Worm (Caenorhabditis elegans) whole organism, early embryonic: ENCODE data around the gene Y50E8A.5.

Experiments
- B0310.2 ChIP-seq: sonication (generic microtip); optimal IDR thresholded peaks from 2 replicates; lab custom pipeline; 2016; ENCODE audit warnings: mild to moderate bottlenecking, missing genetic modification characterization, missing compliant biosample characterization
- aly-1 ChIP-seq: sonication (generic microtip); optimal IDR thresholded peaks from 2 replicates; lab custom pipeline; 2016; ENCODE audit warnings: missing genetic modification characterization, missing compliant biosample characterization
- ama-1 ChIP-seq: fragments of 150-350 bp; optimal IDR thresholded peaks from 2 replicates; lab custom pipeline; 2014
- ceh-13 ChIP-seq: fragments of 200-800 bp; sonication (Bioruptor generic); optimal IDR thresholded peaks from 2 replicates; lab custom pipeline; 2018; ENCODE audit warnings: mild to moderate bottlenecking, missing genetic modification characterization, missing compliant biosample characterization
- ceh-36 ChIP-seq: sonication (generic microtip); optimal IDR thresholded peaks from 2 replicates; lab custom pipeline; 2016; ENCODE audit warnings: missing genetic modification characterization, inconsistent platforms, missing compliant biosample characterization
- flt-1 ChIP-seq: fragments of 200-800 bp; sonication (Bioruptor generic); IDR thresholded peaks from 2 replicates; pipeline ENCODE4 v1.3.6; 2022; ENCODE audit warnings: missing genetic modification characterization, missing compliant biosample characterization
- hmbx-1 ChIP-seq: sonication (generic microtip); optimal IDR thresholded peaks from 2 replicates; lab custom pipeline; 2016; ENCODE audit warnings: mild to moderate bottlenecking, missing genetic modification characterization, missing compliant biosample characterization
- hmg-4 ChIP-seq: fragments of 200-800 bp; sonication (Bioruptor generic); optimal IDR thresholded peaks from 2 replicates; lab custom pipeline; 2018; ENCODE audit warnings: mild to moderate bottlenecking, missing genetic modification characterization, missing compliant biosample characterization
- sea-1 ChIP-seq: fragments of 200-800 bp; sonication (Bioruptor generic); conservative IDR thresholded peaks from 2 replicates; pipeline ENCODE4 v1.3.6; 2022; ENCODE audit warnings: missing genetic modification characterization, missing compliant biosample characterization
- tbx-11 ChIP-seq: fragments of 200-800 bp; sonication (Bioruptor generic); IDR thresholded peaks from 2 replicates; pipeline ENCODE4 v1.3.6; 2022; ENCODE audit warnings: missing genetic modification characterization, missing compliant biosample characterization
- tbx-37 ChIP-seq: fragments of 200-800 bp; sonication (Bioruptor generic); conservative IDR thresholded peaks from 2 replicates; pipeline ENCODE4 v1.3.6; 2022; ENCODE audit warnings: missing genetic modification reagents, missing genetic modification characterization, missing compliant biosample characterization
- tra-4 ChIP-seq: sonication (generic microtip); optimal IDR thresholded peaks from 2 replicates; lab custom pipeline; 2017; ENCODE audit warnings: missing genetic modification characterization, missing compliant biosample characterization

ce11 chrV:14784160-14784774 lies 47.5 kb upstream of the Y50E8A.5 start, which contains the start of gene Y50E8A.12:
- no peak for TF ChIP-seq sea-1
- no peak for TF ChIP-seq aly-1
- no peak for TF ChIP-seq ceh-36 (tag; lab: Kevin White, UChicago)
- TF ChIP-seq flt-1 (GFP tag; lab: Robert Waterston, UW), result no peak
- TF ChIP-seq ceh-13 (GFP tag; lab: Kevin White, UChicago), result no peak
- TF ChIP-seq tra-4 (tag; lab: Kevin White, UChicago), result no peak
- TF ChIP-seq ama-1 (lab: Kevin White, UChicago), result no peak
- TF ChIP-seq tbx-11 (GFP tag; lab: Robert Waterston, UW), result no peak
- TF ChIP-seq tbx-37 (GFP tag; lab: Robert Waterston, UW), result no peak
- TF ChIP-seq B0310.2 (tag; lab: Kevin White, UChicago), result no peak
- TF ChIP-seq hmbx-1 (tag; lab: Kevin White, UChicago), result no peak
- TF ChIP-seq hmg-4 (GFP tag; lab: Kevin White, UChicago), result no peak
